Worm (Caenorhabditis elegans) whole organism, L2 larva: ENCODE data around the gene coa-4.

Experiments
- C34F6.9 ChIP-seq: fragments of 150-350 bp; optimal IDR thresholded peaks from 2 replicates; lab custom pipeline; 2014; ENCODE audit warnings: missing biosample characterization, missing genetic modification characterization
- Y55F3AM.14 ChIP-seq: fragments of 200-800 bp; sonication (Bioruptor generic); optimal IDR thresholded peaks from 2 replicates; lab custom pipeline; 2018; ENCODE audit warnings: mild to moderate bottlenecking, missing genetic modification characterization, missing compliant biosample characterization
- ZK546.5 ChIP-seq: sonication (generic microtip); optimal IDR thresholded peaks from 2 replicates; lab custom pipeline; 2017; ENCODE audit warnings: missing biosample characterization, missing genetic modification characterization
- ama-1 ChIP-seq: fragments of 150-350 bp; optimal IDR thresholded peaks from 2 replicates; lab custom pipeline; 2018; ENCODE audit warnings: inconsistent platforms
- blmp-1 ChIP-seq: sonication (generic microtip); optimal IDR thresholded peaks from 2 replicates; lab custom pipeline; 2017; ENCODE audit warnings: missing genetic modification characterization, mild to moderate bottlenecking, missing compliant biosample characterization, antibody characterized with exemption, moderate library complexity; ENCODE audit not compliant: insufficient read depth
- ceh-16 ChIP-seq: fragments of 150-350 bp; optimal IDR thresholded peaks from 2 replicates; lab custom pipeline; 2014; ENCODE audit warnings: missing biosample characterization, missing genetic modification characterization
- ceh-82 ChIP-seq: fragments of 150-350 bp; optimal IDR thresholded peaks from 2 replicates; lab custom pipeline; 2014; ENCODE audit warnings: missing biosample characterization, missing genetic modification characterization
- crh-2 ChIP-seq: sonication (generic microtip); optimal IDR thresholded peaks from 2 replicates; lab custom pipeline; 2017; ENCODE audit warnings: missing biosample characterization, missing genetic modification characterization
- egl-27 ChIP-seq: sonication (generic microtip); optimal IDR thresholded peaks from 3 replicates; lab custom pipeline; 2017; ENCODE audit warnings: missing biosample characterization, missing genetic modification reagents, missing genetic modification characterization
- elt-1 ChIP-seq: fragments of 150-350 bp; optimal IDR thresholded peaks from 2 replicates; lab custom pipeline; 2014; ENCODE audit warnings: missing biosample characterization, missing genetic modification characterization
- elt-3 ChIP-seq: sonication (generic microtip); optimal IDR thresholded peaks from 2 replicates; lab custom pipeline; 2017; ENCODE audit warnings: missing biosample characterization, missing genetic modification characterization
- fos-1 ChIP-seq: fragments of 150-350 bp; optimal IDR thresholded peaks from 2 replicates; lab custom pipeline; 2014; ENCODE audit warnings: missing biosample characterization, missing genetic modification characterization
- gmeb-1 ChIP-seq: fragments of 150-350 bp; optimal IDR thresholded peaks from 2 replicates; lab custom pipeline; 2014; ENCODE audit warnings: missing biosample characterization, missing genetic modification characterization
- lin-11 ChIP-seq: fragments of 150-350 bp; sonication (generic microtip); optimal IDR thresholded peaks from 2 replicates; lab custom pipeline; 2014; ENCODE audit warnings: missing biosample characterization, missing genetic modification characterization, inconsistent platforms, mixed read lengths
- lin-39 ChIP-seq: fragments of 150-350 bp; optimal IDR thresholded peaks from 2 replicates; lab custom pipeline; 2014; ENCODE audit warnings: missing biosample characterization, missing genetic modification reagents, missing genetic modification characterization
- lsy-2 ChIP-seq, 2 experiments: fragments of 150-350 bp in 1 of 2; sonication (generic microtip) in 1 of 2; optimal IDR thresholded peaks; 2 replicates each; lab custom pipeline; 2014 to 2017; ENCODE audit warnings: missing biosample characterization in 2 of 2, missing genetic modification characterization in 2 of 2
- nhr-10 ChIP-seq: sonication (generic microtip); optimal IDR thresholded peaks from 2 replicates; lab custom pipeline; 2017; ENCODE audit warnings: missing biosample characterization, missing genetic modification characterization
- nhr-11 ChIP-seq: fragments of 150-350 bp; optimal IDR thresholded peaks from 2 replicates; lab custom pipeline; 2014; ENCODE audit warnings: missing biosample characterization, missing genetic modification characterization
- nhr-12 ChIP-seq: fragments of 150-350 bp; optimal IDR thresholded peaks from 2 replicates; lab custom pipeline; 2014; ENCODE audit warnings: missing biosample characterization, missing genetic modification characterization
- nhr-6 ChIP-seq: fragments of 150-350 bp; optimal IDR thresholded peaks from 2 replicates; lab custom pipeline; 2014; ENCODE audit warnings: missing biosample characterization, missing genetic modification characterization
- peb-1 ChIP-seq: fragments of 150-350 bp; optimal IDR thresholded peaks from 2 replicates; lab custom pipeline; 2014; ENCODE audit warnings: missing biosample characterization, missing genetic modification characterization
- sem-4 ChIP-seq: fragments of 150-350 bp; optimal IDR thresholded peaks from 2 replicates; lab custom pipeline; 2014; ENCODE audit warnings: missing biosample characterization, missing genetic modification reagents, missing genetic modification characterization
- skn-1 ChIP-seq: sonication (generic microtip); optimal IDR thresholded peaks from 2 replicates; lab custom pipeline; 2017; ENCODE audit warnings: missing biosample characterization, missing genetic modification characterization
- sma-3 ChIP-seq: sonication (generic microtip); optimal IDR thresholded peaks from 2 replicates; lab custom pipeline; 2016; ENCODE audit warnings: missing genetic modification reagents, missing genetic modification characterization, missing compliant biosample characterization
- snpc-4 ChIP-seq: fragments of 150-350 bp; optimal IDR thresholded peaks from 2 replicates; lab custom pipeline; 2014; ENCODE audit warnings: missing biosample characterization, missing genetic modification characterization
- unc-39 ChIP-seq: fragments of 150-350 bp; optimal IDR thresholded peaks from 2 replicates; lab custom pipeline; 2014; ENCODE audit warnings: missing biosample characterization, missing genetic modification characterization
- unc-55 ChIP-seq: fragments of 150-350 bp; sonication (generic microtip); optimal IDR thresholded peaks from 3 replicates; lab custom pipeline; 2014; ENCODE audit warnings: missing biosample characterization, missing genetic modification reagents, missing genetic modification characterization
- unc-62 ChIP-seq: fragments of 150-350 bp; optimal IDR thresholded peaks from 2 replicates; lab custom pipeline; 2014; ENCODE audit warnings: missing biosample characterization, missing genetic modification reagents, missing genetic modification characterization
- zag-1 ChIP-seq: fragments of 150-350 bp; optimal IDR thresholded peaks from 2 replicates; lab custom pipeline; 2014; ENCODE audit warnings: missing biosample characterization, missing genetic modification characterization
- ztf-1 ChIP-seq: fragments of 200-800 bp; sonication (Bioruptor generic); conservative IDR thresholded peaks from 2 replicates; pipeline ENCODE4 v1.3.6; 2022; ENCODE audit warnings: missing genetic modification characterization, missing compliant biosample characterization
- ztf-11 ChIP-seq: sonication (generic microtip); optimal IDR thresholded peaks from 2 replicates; lab custom pipeline; 2017; ENCODE audit warnings: missing biosample characterization, missing genetic modification characterization
- ztf-4 ChIP-seq: fragments of 150-350 bp; optimal IDR thresholded peaks from 2 replicates; lab custom pipeline; 2014; ENCODE audit warnings: missing biosample characterization, missing genetic modification characterization

coa-4 gene

ce11 chrIV:9321039-9321851, 14.2 kb downstream of the coa-4 start, which contains the start of the genes F49C12.12 and vha-17:
Gene F49C12.12, minus strand, starts transcription at chrIV:9321089.
Gene vha-17, plus strand, starts transcription at chrIV:9321801.
- TF ChIP-seq lin-39: no peak
- TF ChIP-seq unc-55 (GFP tag; lab: Kevin White, UChicago): peak; percentile 59
- TF ChIP-seq gmeb-1 (tag; lab: Kevin White, UChicago): peak; percentile 7
- TF ChIP-seq sem-4 (tag; lab: Kevin White, UChicago): no peak
- no peak for TF ChIP-seq skn-1 (tag; lab: Kevin White, UChicago)
- peak in 1 of 2 experiments; percentile 56 for TF ChIP-seq lsy-2 (tag; optimal IDR thresholded peaks at IDR 0.05; lab: Kevin White, UChicago)
- peak; percentile 70 for TF ChIP-seq C34F6.9 (tag; lab: Kevin White, UChicago)
- no peak for TF ChIP-seq ztf-1 (GFP tag; lab: Robert Waterston, UW)
- no peak for TF ChIP-seq ZK546.5 (tag; lab: Kevin White, UChicago)
- peak; percentile 17 for TF ChIP-seq crh-2 (tag; lab: Kevin White, UChicago)
- peak; percentile 67 for TF ChIP-seq fos-1 (tag; lab: Kevin White, UChicago)

- TF ChIP-seq blmp-1 (tag; lab: Kevin White, UChicago): no peak
Observed at ce11 chrIV:9320023-9320422, 15.4 kb downstream of the coa-4 start.

- TF ChIP-seq skn-1 (tag; lab: Kevin White, UChicago) (no peak), unc-39 (tag; lab: Kevin White, UChicago) (no peak), unc-55 (GFP tag; lab: Kevin White, UChicago) (no peak), sem-4 (tag; lab: Kevin White, UChicago) (no peak), ztf-11 (no peak), Y55F3AM.14 (GFP tag; lab: Kevin White, UChicago) (no peak), lin-11 (tag; lab: Kevin White, UChicago) (no peak), nhr-11 (no peak), peb-1 (tag; lab: Kevin White, UChicago) (no peak), lsy-2 (tag; optimal IDR thresholded peaks at IDR 0.05; lab: Kevin White, UChicago) (no peak), snpc-4 (tag; lab: Kevin White, UChicago) (no peak), nhr-12 (tag; lab: Kevin White, UChicago) (no peak), nhr-6 (tag; lab: Kevin White, UChicago) (no peak), ztf-4 (tag; lab: Kevin White, UChicago) (no peak)
Observed at ce11 chrIV:9319080-9319479, 16.3 kb downstream of the coa-4 start, which contains the start of the genes F49C12.11 and nemt-1. Gene F49C12.11, plus strand, starts transcription at chrIV:9319380. Gene nemt-1, minus strand, starts transcription at chrIV:9319439.

ce11 chrIV:9318147-9318546, 17.3 kb downstream of the coa-4 start:
- TF ChIP-seq elt-3 (tag; lab: Kevin White, UChicago) (no peak), ztf-11 (no peak), nhr-6 (tag; lab: Kevin White, UChicago) (no peak), ztf-4 (tag; lab: Kevin White, UChicago) (no peak), ceh-82 (tag; lab: Kevin White, UChicago) (no peak), peb-1 (tag; lab: Kevin White, UChicago) (no peak), elt-1 (tag; lab: Kevin White, UChicago) (no peak), ceh-16 (no peak), egl-27 (tag; lab: Kevin White, UChicago) (no peak), sma-3 (GFP tag; lab: Kevin White, UChicago) (no peak), unc-62 (GFP tag; lab: Kevin White, UChicago) (no peak), nhr-10 (tag; lab: Kevin White, UChicago) (no peak), Y55F3AM.14 (GFP tag; lab: Kevin White, UChicago) (no peak), ama-1 (lab: Kevin White, UChicago) (no peak), zag-1 (tag; lab: Kevin White, UChicago) (no peak), lsy-2 (tag; optimal IDR thresholded peaks at IDR 0.05; lab: Kevin White, UChicago) (no peak)
